Worm (Caenorhabditis elegans): ENCODE measurements around the gene K01D12.10.

ce11 chrV:12427826-12428225, 21.8 kb downstream of the K01D12.10 start:
- no peak for TF ChIP-seq him-1 (tag; optimal IDR thresholded peaks at IDR 0.05)
- no peak for TF ChIP-seq dao-5 (tag; optimal IDR thresholded peaks at IDR 0.05)

Data from whole organism, L4/young adult.